Fruit fly (Drosophila melanogaster): ENCODE results near the gene CG34256.

dm6 chr3L:19013086-19013752, 23.6 kb upstream of the CG34256 start:
- TF ChIP-seq CG8478 (optimal IDR thresholded peaks at IDR 0.05) = no peak
- TF ChIP-seq CTCF (optimal IDR thresholded peaks at IDR 0.05) = no peak

Measured in S2 (cell line).